Fruit fly (Drosophila melanogaster): ENCODE data around the gene ko.

The ko gene

DNA sequence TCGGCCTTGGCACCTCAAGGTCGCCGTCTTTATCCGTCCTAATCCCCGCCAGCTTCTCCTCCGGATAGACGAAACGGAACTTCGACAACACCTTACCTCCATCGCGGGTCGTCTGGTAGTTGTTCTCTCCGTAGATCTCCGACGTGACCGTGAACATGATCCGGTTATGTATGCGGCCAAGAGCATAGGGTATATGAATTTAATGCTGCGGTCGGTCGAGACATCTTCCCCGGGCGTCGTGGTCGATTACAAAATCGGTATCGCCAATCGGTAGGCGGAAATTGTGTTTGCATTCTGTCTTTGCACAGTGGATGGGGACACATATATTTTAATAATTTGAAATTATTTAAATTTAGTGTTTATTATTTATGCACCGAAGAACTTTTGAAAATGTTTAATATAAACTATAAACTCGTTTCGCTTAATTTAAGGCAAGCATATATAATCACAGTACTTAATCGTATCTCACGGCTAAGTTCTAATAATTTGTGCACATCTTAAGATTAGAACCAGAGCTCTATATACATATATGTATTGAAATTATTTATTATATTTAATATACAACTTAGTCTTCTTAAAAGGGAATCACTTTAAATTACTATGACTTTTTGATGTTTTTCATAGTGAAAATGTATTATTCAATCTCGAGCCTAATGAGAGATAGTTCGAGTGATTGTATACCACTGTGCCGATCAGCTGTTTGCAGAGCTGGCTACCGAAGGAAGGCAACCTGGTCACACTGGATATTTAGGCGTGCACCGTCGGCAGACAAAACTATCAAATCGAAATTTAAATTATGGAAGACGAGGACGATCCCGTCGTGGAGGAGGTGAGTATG lies 99.6 kb downstream of the ko start, which contains the start of the genes CG10584 and Polr3E (continued):
- TF ChIP-seq CG10543 (GFP tag; optimal IDR thresholded peaks at IDR 0.05) (peak; percentile 98), CG7556 (GFP tag; optimal IDR thresholded peaks at IDR 0.05) (peak; percentile 98), Atf3 (GFP tag; optimal IDR thresholded peaks at IDR 0.05) (no peak), B-H1 (GFP tag; IDR thresholded peaks at IDR 0.05) (peak; percentile 65), pum (GFP tag; optimal IDR thresholded peaks at IDR 0.05) (peak; percentile 39), CG2202 (tag; optimal IDR thresholded peaks at IDR 0.05) (peak; percentile 75), D (optimal IDR thresholded peaks at IDR 0.05) (no peak), D (GFP tag; optimal IDR thresholded peaks at IDR 0.05) (peak; percentile 93), CG9817 (tag; optimal IDR thresholded peaks at IDR 0.05) (peak; percentile 93), hth (optimal IDR thresholded peaks at IDR 0.05) (no peak), CG8388 (GFP tag; optimal IDR thresholded peaks at IDR 0.05) (peak; percentile 92), CTCF (GFP tag; optimal IDR thresholded peaks at IDR 0.05) (peak; percentile 5), run (tag; optimal IDR thresholded peaks at IDR 0.05) (peak; percentile 87), unpg (GFP tag; optimal IDR thresholded peaks at IDR 0.05) (peak; percentile 89), dpn (GFP tag; optimal IDR thresholded peaks at IDR 0.05) (peak; percentile 56 to 90), CG18011 (GFP tag; optimal IDR thresholded peaks at IDR 0.05) (peak; percentile 77), mirr (GFP tag; optimal IDR thresholded peaks at IDR 0.05) (peak; percentile 76), CG32767 (GFP tag; IDR thresholded peaks at IDR 0.05) (peak; percentile 78; the same call in 1 of the 2 replicates), CG4707 (GFP tag; optimal IDR thresholded peaks at IDR 0.05) (peak; percentile 80), Kr (GFP tag; optimal IDR thresholded peaks at IDR 0.05) (peak; percentile 16), CG9437 (GFP tag; optimal IDR thresholded peaks at IDR 0.05) (peak; percentile 91), BtbVII (GFP tag; optimal IDR thresholded peaks at IDR 0.05) (peak; percentile 95), CG5180 (GFP tag; optimal IDR thresholded peaks at IDR 0.05) (peak; percentile 85), CG33557 (GFP tag; optimal IDR thresholded peaks at IDR 0.05) (peak; percentile 96), tup (GFP tag; optimal IDR thresholded peaks at IDR 0.05) (peak; percentile 66), cg (GFP tag; optimal IDR thresholded peaks at IDR 0.05) (no peak), Sox102F (GFP tag; optimal IDR thresholded peaks at IDR 0.05) (peak; percentile 91), CG2116 (GFP tag; optimal IDR thresholded peaks at IDR 0.05) (peak; percentile 76), CG30431 (GFP tag; optimal IDR thresholded peaks at IDR 0.05) (peak; percentile 87), CG3847 (GFP tag; IDR thresholded peaks at IDR 0.05) (peak; percentile 84), CG6272 (GFP tag; IDR thresholded peaks at IDR 0.05) (peak; percentile 78), Rx (GFP tag; IDR thresholded peaks at IDR 0.05) (peak; percentile 65; the same call in 1 of the 2 replicates), CG5953 (GFP tag; IDR thresholded peaks at IDR 0.05) (no peak; the same call in 1 of the 2 replicates), her (GFP tag; optimal IDR thresholded peaks at IDR 0.05) (no peak), CG10959 (GFP tag; IDR thresholded peaks at IDR 0.05) (peak; percentile 48; the same call in 1 of the 2 replicates), CG7357 (GFP tag; IDR thresholded peaks at IDR 0.05) (peak; percentile 73), B-H2 (GFP tag; optimal IDR thresholded peaks at IDR 0.05) (peak; percentile 92), Vsx1 (GFP tag; optimal IDR thresholded peaks at IDR 0.05) (peak; percentile 86), jing (GFP tag; optimal IDR thresholded peaks at IDR 0.05) (peak; percentile 56), CG42726 (GFP tag; IDR thresholded peaks at IDR 0.05; ENCODE audit: partially characterized antibody) (peak; percentile 36; the same call in 1 of the 2 replicates), rib (GFP tag; IDR thresholded peaks at IDR 0.05) (peak; percentile 67), Med (GFP tag) (peak; percentile 88), CG8924 (tag; optimal IDR thresholded peaks at IDR 0.05) (peak; percentile 97), Hand (GFP tag; optimal IDR thresholded peaks at IDR 0.05) (peak; percentile 92), Sry-δ (GFP tag; optimal IDR thresholded peaks at IDR 0.05) (no peak), Dbx (GFP tag; IDR thresholded peaks at IDR 0.05) (peak; percentile 79), CG12104 (GFP tag; optimal IDR thresholded peaks at IDR 0.05) (peak; percentile 92), CG16779 (GFP tag; IDR thresholded peaks at IDR 0.05) (no peak), nom (GFP tag; optimal IDR thresholded peaks at IDR 0.05) (peak; percentile 88)
